Fruit fly (Drosophila melanogaster): ENCODE data around the gene CG7523.

The CG7523 gene

dm6 chr3R:17708778-17709476 is 38.2 kb upstream of the CG7523 start (continued):
- 0 out of 2 replicates have a peak, but pooled peaks have one; percentile 21 for TF ChIP-seq Xrp1 (GFP tag; IDR thresholded peaks at IDR 0.05)
- peak; percentile 62 for TF ChIP-seq Med (GFP tag)
- TF ChIP-seq bsh (GFP tag; optimal IDR thresholded peaks at IDR 0.05) = peak in 1 of 2 experiments; percentile 23
- no peak for TF ChIP-seq ind (GFP tag; optimal IDR thresholded peaks at IDR 0.05)
- TF ChIP-seq slbo (GFP tag; IDR thresholded peaks at IDR 0.05) = 0 out of 2 replicates have a peak, but pooled peaks have one; percentile 20
- peak; percentile 56 for TF ChIP-seq pros (GFP tag; optimal IDR thresholded peaks at IDR 0.05)
- no peak for TF ChIP-seq HLH54F (GFP tag; optimal IDR thresholded peaks at IDR 0.05)
- no peak for TF ChIP-seq Meics (GFP tag; optimal IDR thresholded peaks at IDR 0.05)
- TF ChIP-seq lmd (GFP tag; IDR thresholded peaks at IDR 0.05) = 0 out of 2 replicates have a peak, but pooled peaks have one; percentile 19
- peak; percentile 24 for TF ChIP-seq CG15073 (GFP tag; optimal IDR thresholded peaks at IDR 0.05)
- no peak for TF ChIP-seq Ssrp (tag; optimal IDR thresholded peaks at IDR 0.05)

- TF ChIP-seq dmrt11E (tag; optimal IDR thresholded peaks at IDR 0.05) (no peak), vvl (GFP tag; IDR thresholded peaks at IDR 0.05) (0 out of 2 replicates have a peak, but pooled peaks have one; percentile 6), bab2 (GFP tag; optimal IDR thresholded peaks at IDR 0.05) (no peak), CG6175 (GFP tag; IDR thresholded peaks at IDR 0.05) (no peak), Ets65A (GFP tag) (peak; percentile 60), mld (GFP tag; IDR thresholded peaks at IDR 0.05; ENCODE audit: partially characterized antibody) (no peak), Sry-β (GFP tag; optimal IDR thresholded peaks at IDR 0.05) (no peak), br (optimal IDR thresholded peaks at IDR 0.05) (no peak), CG2116 (GFP tag; optimal IDR thresholded peaks at IDR 0.05) (no peak), Fer3 (tag; optimal IDR thresholded peaks at IDR 0.05) (no peak), Dfd (GFP tag; optimal IDR thresholded peaks at IDR 0.05) (peak in 1 of 2 experiments; percentile 67), tx (GFP tag; optimal IDR thresholded peaks at IDR 0.05) (no peak), CG6791 (GFP tag; IDR thresholded peaks at IDR 0.05; ENCODE audit: partially characterized antibody) (0 out of 3 replicates have a peak, but pooled peaks have one; percentile 38), ci (GFP tag; IDR thresholded peaks at IDR 0.05) (0 out of 3 replicates have a peak, but pooled peaks have one; percentile 29), danr (GFP tag; IDR thresholded peaks at IDR 0.05) (no peak), CG14860 (GFP tag; IDR thresholded peaks at IDR 0.05; ENCODE audit: partially characterized antibody) (0 out of 3 replicates have a peak, but pooled peaks have one; percentile 27), stwl (tag; optimal IDR thresholded peaks at IDR 0.05) (no peak), sisA (GFP tag; IDR thresholded peaks at IDR 0.05) (no peak), Elba2 (GFP tag; optimal IDR thresholded peaks at IDR 0.05) (no peak), bigmax (GFP tag; optimal IDR thresholded peaks at IDR 0.05) (no peak), Ravus (GFP tag; IDR thresholded peaks at IDR 0.05) (no peak), Med (GFP tag) (peak; percentile 59), H2.0 (GFP tag; IDR thresholded peaks at IDR 0.05) (0 out of 2 replicates have a peak, but pooled peaks have one; percentile 5), CG7987 (GFP tag; optimal IDR thresholded peaks at IDR 0.05) (no peak), Hey (tag; optimal IDR thresholded peaks at IDR 0.05) (peak; percentile 64), tin (GFP tag; optimal IDR thresholded peaks at IDR 0.05) (no peak), sqz (GFP tag; optimal IDR thresholded peaks at IDR 0.05) (no peak), CG11093 (GFP tag; IDR thresholded peaks at IDR 0.05) (no peak), CG12155 (GFP tag; optimal IDR thresholded peaks at IDR 0.05) (no peak), CG4282 (GFP tag; optimal IDR thresholded peaks at IDR 0.05) (no peak), ttk (GFP tag; IDR thresholded peaks at IDR 0.05) (no peak), CG2202 (tag; optimal IDR thresholded peaks at IDR 0.05) (no peak), Kr (GFP tag; optimal IDR thresholded peaks at IDR 0.05) (no peak), CG14441 (GFP tag; IDR thresholded peaks at IDR 0.05) (no peak), chm (GFP tag; IDR thresholded peaks at IDR 0.05) (no peak), wek (GFP tag; optimal IDR thresholded peaks at IDR 0.05) (no peak), tll (GFP tag; optimal IDR thresholded peaks at IDR 0.05) (no peak), CG2889 (GFP tag; IDR thresholded peaks at IDR 0.05) (no peak), emc (GFP tag; optimal IDR thresholded peaks at IDR 0.05) (no peak)
Observed at dm6 chr3R:17707799-17708198, 37.1 kb upstream of the CG7523 start.
